Worm (Caenorhabditis elegans) whole organism, young adult: ENCODE results near the gene F22F4.5.

Experiments used
- B0261.1 ChIP-seq: sonication (generic microtip); optimal IDR thresholded peaks from 2 replicates; lab custom pipeline; 2016; ENCODE audit warnings: mild to moderate bottlenecking, missing genetic modification characterization, moderate library complexity, missing compliant biosample characterization
- C17E4.6 ChIP-seq: fragments of 200-800 bp; sonication (Bioruptor generic); IDR thresholded peaks from 2 replicates; pipeline ENCODE4 v1.3.6; 2022; ENCODE audit warnings: missing genetic modification reagents, missing genetic modification characterization, missing compliant biosample characterization
- F57C9.4 ChIP-seq: sonication (generic microtip); optimal IDR thresholded peaks from 2 replicates; lab custom pipeline; 2017; ENCODE audit warnings: mild to moderate bottlenecking, missing genetic modification characterization, missing compliant biosample characterization
- Y56A3A.18 ChIP-seq: fragments of 200-800 bp; sonication (Bioruptor generic); IDR thresholded peaks from 2 replicates; pipeline ENCODE4 v1.3.6; 2022; ENCODE audit warnings: missing genetic modification reagents, missing genetic modification characterization, missing compliant biosample characterization
- aptf-3 ChIP-seq: fragments of 200-800 bp; sonication (Bioruptor generic); IDR thresholded peaks from 2 replicates; pipeline ENCODE4 v1.3.6; 2022; ENCODE audit warnings: missing genetic modification characterization, missing compliant biosample characterization
- bed-1 ChIP-seq: fragments of 200-800 bp; sonication (Bioruptor generic); IDR thresholded peaks from 2 replicates; pipeline ENCODE4 v1.3.6; 2022; ENCODE audit warnings: missing genetic modification reagents, missing genetic modification characterization, missing compliant biosample characterization
- ccch-3 ChIP-seq: fragments of 200-800 bp; sonication (Bioruptor generic); optimal IDR thresholded peaks from 2 replicates; lab custom pipeline; 2018; ENCODE audit warnings: mild to moderate bottlenecking, missing genetic modification characterization, missing compliant biosample characterization
- ceh-91 ChIP-seq: fragments of 200-800 bp; sonication (Bioruptor generic); IDR thresholded peaks from 2 replicates; pipeline ENCODE4 v1.3.6; 2022; ENCODE audit warnings: missing genetic modification reagents, missing genetic modification characterization, missing compliant biosample characterization
- egrh-3 ChIP-seq: fragments of 200-800 bp; sonication (Bioruptor generic); IDR thresholded peaks from 2 replicates; pipeline ENCODE4 v1.3.6; 2022; ENCODE audit warnings: missing genetic modification reagents, missing genetic modification characterization, missing compliant biosample characterization
- hlh-12 ChIP-seq: sonication (generic microtip); optimal IDR thresholded peaks from 2 replicates; lab custom pipeline; 2016; ENCODE audit warnings: missing genetic modification characterization, missing compliant biosample characterization
- hmg-20 ChIP-seq: fragments of 200-800 bp; sonication (Bioruptor generic); IDR thresholded peaks from 2 replicates; pipeline ENCODE4 v1.3.6; 2022; ENCODE audit warnings: missing genetic modification reagents, missing genetic modification characterization, missing compliant biosample characterization
- lin-35 ChIP-seq, 3 experiments: fragments of 150-350 bp in 2 of 3; sonication (generic microtip) in 1 of 3; optimal IDR thresholded peaks; 2 replicates each; lab custom pipeline; 2014 to 2018; ENCODE audit warnings: missing biosample characterization in 3 of 3, missing genetic modification characterization in 3 of 3, missing genetic modification reagents in 3 of 3
- nfyb-1 ChIP-seq: fragments of 200-800 bp; sonication (Bioruptor generic); IDR thresholded peaks from 2 replicates; pipeline ENCODE4 v1.3.6; 2022; ENCODE audit warnings: missing genetic modification reagents, missing genetic modification characterization, missing compliant biosample characterization
- repo-1 ChIP-seq: sonication (generic microtip); optimal IDR thresholded peaks from 2 replicates; lab custom pipeline; 2017; ENCODE audit warnings: mild to moderate bottlenecking, missing genetic modification characterization, missing compliant biosample characterization
- rpc-1 ChIP-seq, 2 experiments: fragments of 150-350 bp in 1 of 2; sonication (generic microtip) in 1 of 2; optimal IDR thresholded peaks; 2 replicates each; lab custom pipeline; 2014 to 2018; ENCODE audit warnings: missing biosample characterization in 1 of 2, missing genetic modification characterization in 1 of 2, missing genetic modification reagents in 1 of 2, missing genotype in 1 of 2
- snpc-1.3 ChIP-seq: sonication (generic microtip); optimal IDR thresholded peaks from 2 replicates; lab custom pipeline; 2017; ENCODE audit warnings: missing genetic modification characterization, mild to moderate bottlenecking, missing compliant biosample characterization, antibody characterized with exemption, moderate library complexity, missing genotype, missing genetic modification reagents; ENCODE audit not compliant: insufficient read depth
- tlf-1 ChIP-seq: fragments of 200-800 bp; sonication (Bioruptor generic); optimal IDR thresholded peaks from 2 replicates; lab custom pipeline; 2018; ENCODE audit warnings: mild to moderate bottlenecking, missing genetic modification characterization, missing compliant biosample characterization
- ztf-26 ChIP-seq: sonication (generic microtip); optimal IDR thresholded peaks from 2 replicates; lab custom pipeline; 2017; ENCODE audit warnings: missing genetic modification characterization, missing compliant biosample characterization

Gene F22F4.5

DNA sequence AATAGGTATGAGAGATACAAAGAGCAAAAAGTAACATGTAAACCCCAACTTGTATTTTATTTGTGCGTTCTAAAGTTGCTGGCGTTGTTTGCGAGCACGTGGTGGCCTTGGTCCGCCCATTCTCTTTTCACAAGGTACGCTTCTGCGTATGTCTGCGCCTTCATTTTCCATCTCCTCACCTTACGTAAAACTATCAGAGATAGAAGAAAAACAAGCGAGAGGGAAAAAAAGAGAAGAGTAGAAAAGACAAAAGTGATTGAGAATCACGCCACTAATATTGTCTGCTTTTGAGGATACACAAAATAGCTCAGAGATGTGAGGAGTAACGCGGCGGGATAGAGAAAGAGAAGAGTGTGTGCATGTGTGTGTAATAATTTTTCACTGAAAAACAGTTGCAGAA lies 50.5 kb downstream of the F22F4.5 start (continued):
- no peak for TF ChIP-seq tlf-1 (GFP tag; lab: Kevin White, UChicago)
- no peak for TF ChIP-seq egrh-3
- TF ChIP-seq lin-35 (GFP tag; optimal IDR thresholded peaks at IDR 0.05; lab: Kevin White, UChicago): no peak
- TF ChIP-seq B0261.1 (tag; lab: Kevin White, UChicago): no peak
- TF ChIP-seq repo-1: no peak
- no peak for TF ChIP-seq C17E4.6 (GFP tag; lab: Robert Waterston, UW)
- TF ChIP-seq snpc-1.3 (tag; lab: Kevin White, UChicago): no peak
- TF ChIP-seq ccch-3 (GFP tag; lab: Kevin White, UChicago): no peak
- TF ChIP-seq rpc-1 (optimal IDR thresholded peaks at IDR 0.05; lab: Kevin White, UChicago): no peak
- TF ChIP-seq rpc-1 (tag; optimal IDR thresholded peaks at IDR 0.05; lab: Kevin White, UChicago): no peak
- TF ChIP-seq aptf-3 (GFP tag; lab: Robert Waterston, UW): no peak
- TF ChIP-seq hmg-20 (GFP tag; lab: Robert Waterston, UW): no peak
- TF ChIP-seq Y56A3A.18 (GFP tag; lab: Robert Waterston, UW): no peak
- no peak for TF ChIP-seq hlh-12 (tag; lab: Kevin White, UChicago)
- TF ChIP-seq F57C9.4: no peak
- TF ChIP-seq bed-1 (GFP tag; lab: Robert Waterston, UW): no peak
- no peak for TF ChIP-seq ceh-91 (GFP tag; lab: Robert Waterston, UW)
- TF ChIP-seq ztf-26 (tag; lab: Kevin White, UChicago): peak; percentile 8
- TF ChIP-seq nfyb-1 (GFP tag; lab: Robert Waterston, UW): no peak
